Worm (Caenorhabditis elegans) whole organism, L3 larva: Measurements from ENCODE around the gene F26F12.4.

Source experiments
- R02D3.7 ChIP-seq: fragments of 150-350 bp; optimal IDR thresholded peaks from 2 replicates; lab custom pipeline; 2014; ENCODE audit warnings: missing biosample characterization, missing genetic modification characterization
- ama-1 ChIP-seq: fragments of 150-350 bp; optimal IDR thresholded peaks from 2 replicates; lab custom pipeline; 2018
- ceh-16 ChIP-seq: sonication (generic microtip); optimal IDR thresholded peaks from 2 replicates; lab custom pipeline; 2017; ENCODE audit warnings: missing biosample characterization, missing genetic modification characterization
- ceh-28 ChIP-seq: fragments of 150-350 bp; optimal IDR thresholded peaks from 2 replicates; lab custom pipeline; 2014; ENCODE audit warnings: missing biosample characterization, missing genetic modification reagents, missing genetic modification characterization
- ceh-82 ChIP-seq: fragments of 150-350 bp; optimal IDR thresholded peaks from 2 replicates; lab custom pipeline; 2014; ENCODE audit warnings: missing biosample characterization, missing genetic modification characterization
- daf-12 ChIP-seq: fragments of 150-350 bp; optimal IDR thresholded peaks from 2 replicates; lab custom pipeline; 2014; ENCODE audit warnings: missing biosample characterization, missing genetic modification reagents, missing genetic modification characterization
- egl-27 ChIP-seq: sonication (generic microtip); optimal IDR thresholded peaks from 4 replicates; lab custom pipeline; 2017; ENCODE audit warnings: missing biosample characterization, missing genetic modification reagents, missing genetic modification characterization
- egl-5 ChIP-seq: fragments of 150-350 bp; optimal IDR thresholded peaks from 2 replicates; lab custom pipeline; 2017; ENCODE audit warnings: missing biosample characterization, missing genetic modification reagents, missing genetic modification characterization, inconsistent platforms
- elt-1 ChIP-seq: fragments of 150-350 bp; optimal IDR thresholded peaks from 2 replicates; lab custom pipeline; 2014; ENCODE audit warnings: missing biosample characterization, missing genetic modification characterization
- elt-2 ChIP-seq: sonication (generic microtip); optimal IDR thresholded peaks from 2 replicates; lab custom pipeline; 2016; ENCODE audit warnings: missing genetic modification reagents, mild to moderate bottlenecking, missing genetic modification characterization, missing compliant biosample characterization
- elt-3 ChIP-seq, 3 experiments: fragments of 150-350 bp in 1 of 3; sonication (generic microtip) in 2 of 3; optimal IDR thresholded peaks; 2 replicates in 2 of 3; 4 replicates in 1 of 3; lab custom pipeline; 2014 to 2017; ENCODE audit warnings: missing biosample characterization in 3 of 3, missing genetic modification characterization in 3 of 3
- eor-1 ChIP-seq, 2 experiments: fragments of 150-350 bp; optimal IDR thresholded peaks; 2 replicates each; lab custom pipeline; 2014 to 2018; ENCODE audit warnings: missing biosample characterization in 2 of 2, missing genetic modification characterization in 2 of 2
- fkh-10 ChIP-seq: sonication (generic microtip); optimal IDR thresholded peaks from 2 replicates; lab custom pipeline; 2017; ENCODE audit warnings: missing biosample characterization, missing genetic modification reagents, missing genetic modification characterization
- fkh-2 ChIP-seq: fragments of 150-350 bp; optimal IDR thresholded peaks from 2 replicates; lab custom pipeline; 2014; ENCODE audit warnings: missing biosample characterization, missing genetic modification reagents, missing genetic modification characterization
- fos-1 ChIP-seq: fragments of 150-350 bp; optimal IDR thresholded peaks from 2 replicates; lab custom pipeline; 2014; ENCODE audit warnings: missing biosample characterization, missing genetic modification characterization
- hmg-11 ChIP-seq: sonication (generic microtip); optimal IDR thresholded peaks from 2 replicates; lab custom pipeline; 2016; ENCODE audit warnings: missing genetic modification characterization, missing compliant biosample characterization
- lin-15B ChIP-seq: fragments of 150-350 bp; optimal IDR thresholded peaks from 2 replicates; lab custom pipeline; 2014; ENCODE audit warnings: missing biosample characterization, missing genetic modification characterization
- lsy-12 ChIP-seq: sonication (generic microtip); optimal IDR thresholded peaks from 2 replicates; lab custom pipeline; 2016; ENCODE audit warnings: mild to moderate bottlenecking, missing genetic modification characterization, missing compliant biosample characterization
- mdl-1 ChIP-seq: fragments of 150-350 bp; optimal IDR thresholded peaks from 2 replicates; lab custom pipeline; 2014; ENCODE audit warnings: missing biosample characterization, missing genetic modification characterization
- mml-1 ChIP-seq: fragments of 150-350 bp; sonication (generic microtip); optimal IDR thresholded peaks from 3 replicates; lab custom pipeline; 2014; ENCODE audit warnings: missing biosample characterization, missing genetic modification characterization
- nfya-1 ChIP-seq: sonication (generic microtip); optimal IDR thresholded peaks from 2 replicates; lab custom pipeline; 2017; ENCODE audit warnings: missing genetic modification characterization, mild to moderate bottlenecking, missing compliant biosample characterization, antibody characterized with exemption, moderate library complexity; ENCODE audit not compliant: insufficient read depth
- nhr-11 ChIP-seq: fragments of 150-350 bp; optimal IDR thresholded peaks from 2 replicates; lab custom pipeline; 2014; ENCODE audit warnings: missing biosample characterization, missing genetic modification characterization
- nhr-23 ChIP-seq: fragments of 150-350 bp; optimal IDR thresholded peaks from 2 replicates; lab custom pipeline; 2014; ENCODE audit warnings: missing biosample characterization, missing genetic modification reagents, missing genetic modification characterization
- nhr-237 ChIP-seq: fragments of 150-350 bp; optimal IDR thresholded peaks from 2 replicates; lab custom pipeline; 2014; ENCODE audit warnings: missing biosample characterization, missing genetic modification characterization
- nhr-25 ChIP-seq: sonication (generic microtip); optimal IDR thresholded peaks from 2 replicates; lab custom pipeline; 2017; ENCODE audit warnings: missing biosample characterization, missing genetic modification characterization
- nhr-28 ChIP-seq: fragments of 150-350 bp; optimal IDR thresholded peaks from 2 replicates; lab custom pipeline; 2014; ENCODE audit warnings: missing biosample characterization, missing genetic modification characterization
- nhr-43 ChIP-seq: sonication (generic microtip); optimal IDR thresholded peaks from 2 replicates; lab custom pipeline; 2016; ENCODE audit warnings: mild to moderate bottlenecking, missing genetic modification characterization, missing compliant biosample characterization; ENCODE audit not compliant: poor library complexity, severe bottlenecking
- nhr-76 ChIP-seq: fragments of 150-350 bp; sonication (generic microtip); optimal IDR thresholded peaks from 5 replicates; lab custom pipeline; 2014; ENCODE audit warnings: missing biosample characterization, missing genetic modification characterization
- pha-4 ChIP-seq: fragments of 150-350 bp; optimal IDR thresholded peaks from 2 replicates; lab custom pipeline; 2014; ENCODE audit warnings: missing biosample characterization, missing genetic modification reagents, missing genetic modification characterization
- pqm-1 ChIP-seq: fragments of 150-350 bp; optimal IDR thresholded peaks from 2 replicates; lab custom pipeline; 2017; ENCODE audit warnings: missing biosample characterization, missing genetic modification characterization, inconsistent platforms
- sea-2 ChIP-seq: fragments of 150-350 bp; sonication (generic microtip); optimal IDR thresholded peaks from 4 replicates; lab custom pipeline; 2014; ENCODE audit warnings: missing biosample characterization, missing genetic modification reagents, missing genetic modification characterization
- skn-1 ChIP-seq: fragments of 150-350 bp; optimal IDR thresholded peaks from 2 replicates; lab custom pipeline; 2014; ENCODE audit warnings: missing biosample characterization, missing genetic modification characterization
- snpc-4 ChIP-seq: fragments of 150-350 bp; optimal IDR thresholded peaks from 2 replicates; lab custom pipeline; 2014; ENCODE audit warnings: missing biosample characterization, missing genetic modification characterization
- tbx-2 ChIP-seq: sonication (generic microtip); optimal IDR thresholded peaks from 2 replicates; lab custom pipeline; 2016; ENCODE audit warnings: mild to moderate bottlenecking, missing genetic modification characterization, missing compliant biosample characterization
- unc-39 ChIP-seq: sonication (generic microtip); optimal IDR thresholded peaks from 4 replicates; lab custom pipeline; 2017; ENCODE audit warnings: missing biosample characterization, missing genetic modification characterization
- unc-62 ChIP-seq: fragments of 150-350 bp; sonication (generic microtip); optimal IDR thresholded peaks from 4 replicates; lab custom pipeline; 2014; ENCODE audit warnings: missing biosample characterization, missing genetic modification reagents, missing genetic modification characterization
- zag-1 ChIP-seq: fragments of 150-350 bp; optimal IDR thresholded peaks from 2 replicates; lab custom pipeline; 2014; ENCODE audit warnings: missing biosample characterization, missing genetic modification characterization
- ztf-11 ChIP-seq: fragments of 150-350 bp; optimal IDR thresholded peaks from 2 replicates; lab custom pipeline; 2014; ENCODE audit warnings: missing biosample characterization, missing genetic modification characterization
- ztf-4 ChIP-seq: fragments of 150-350 bp; optimal IDR thresholded peaks from 2 replicates; lab custom pipeline; 2014; ENCODE audit warnings: missing biosample characterization, missing genetic modification characterization

Gene F26F12.4

ce11 chrV:5916862-5917261 lies 47.7 kb upstream of the F26F12.4 start:
- no peak for TF ChIP-seq fos-1 (tag; lab: Kevin White, UChicago)
- no peak for TF ChIP-seq ztf-4 (tag; lab: Kevin White, UChicago)
- no peak for TF ChIP-seq egl-5
- TF ChIP-seq elt-3 (tag; optimal IDR thresholded peaks at IDR 0.05; lab: Kevin White, UChicago), result no peak
- TF ChIP-seq pha-4, result no peak
- TF ChIP-seq mml-1, result no peak
- TF ChIP-seq pqm-1 (tag; lab: Kevin White, UChicago), result no peak
- no peak for TF ChIP-seq ama-1 (lab: Kevin White, UChicago)
- no peak for TF ChIP-seq elt-1 (tag; lab: Kevin White, UChicago)
- no peak for TF ChIP-seq nhr-28 (tag; lab: Kevin White, UChicago)
- TF ChIP-seq ceh-28, result no peak
- no peak for TF ChIP-seq hmg-11
- no peak for TF ChIP-seq nfya-1
- TF ChIP-seq daf-12, result no peak
- TF ChIP-seq ztf-11, result no peak
- TF ChIP-seq lsy-12 (tag; lab: Kevin White, UChicago), result no peak
- no peak for TF ChIP-seq mdl-1
- no peak for TF ChIP-seq elt-2 (tag; lab: Kevin White, UChicago)
- TF ChIP-seq, all 47 proteins: peak for 0

DNA sequence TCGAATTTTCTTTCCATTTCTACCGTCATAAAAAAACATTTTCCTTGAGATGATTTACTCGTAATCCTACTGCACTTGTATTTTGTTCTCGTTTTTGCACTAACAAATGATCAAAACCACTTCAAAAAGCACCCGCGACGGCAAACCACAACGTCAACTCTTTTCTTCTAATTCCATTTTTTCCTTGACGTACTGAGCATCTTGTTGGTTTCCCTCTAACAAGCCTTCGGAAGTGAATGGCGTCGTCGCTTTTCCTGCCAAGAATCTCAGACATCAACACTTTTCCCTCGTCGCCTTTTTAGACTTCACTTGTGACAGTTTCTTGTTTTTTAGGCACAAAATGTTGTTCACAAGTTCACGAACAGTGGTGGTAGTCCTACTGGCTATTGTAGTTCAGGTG lies 43.3 kb upstream of the F26F12.4 start, which contains the start of gene C04E6.13:
Gene C04E6.13, plus strand, starts transcription at position 301 of the 400 bp plus-strand sequence.
- TF ChIP-seq unc-39 (tag; lab: Kevin White, UChicago), result no peak
- no peak for TF ChIP-seq skn-1
- TF ChIP-seq ceh-28, result no peak
- TF ChIP-seq sea-2 (GFP tag; lab: Kevin White, UChicago), result no peak
- TF ChIP-seq mdl-1, result no peak
- TF ChIP-seq pha-4, result no peak
- TF ChIP-seq ceh-16 (tag; lab: Kevin White, UChicago), result no peak
- TF ChIP-seq ama-1 (lab: Kevin White, UChicago), result no peak
- TF ChIP-seq nhr-11, result no peak
- no peak for TF ChIP-seq nhr-76 (tag; lab: Kevin White, UChicago)

DNA sequence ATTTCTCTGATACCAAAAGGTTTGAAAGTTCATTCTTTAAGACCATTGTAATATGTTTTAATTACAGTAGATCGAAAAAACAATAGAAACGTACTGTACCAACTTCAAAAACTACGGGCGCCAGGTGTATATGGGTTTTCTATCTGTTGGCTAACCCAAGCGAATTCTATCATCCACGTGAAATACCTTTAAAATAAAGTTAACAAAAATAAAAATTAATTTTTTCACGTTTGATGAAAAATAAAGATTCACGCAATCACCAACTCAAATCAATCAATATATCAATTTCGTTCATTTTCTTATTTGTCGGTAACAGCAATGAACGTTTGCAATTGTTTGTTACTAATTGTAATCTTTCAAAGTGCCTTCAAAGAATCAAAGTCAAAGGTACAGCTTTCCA lies 38.0 kb upstream of the F26F12.4 start, which contains the start of gene C04E6.4:
Gene C04E6.4, plus strand, starts transcription at position 301 of the 400 bp plus-strand sequence.
- TF ChIP-seq unc-62, result no peak
- no peak for TF ChIP-seq snpc-4
- no peak for TF ChIP-seq fos-1 (tag; lab: Kevin White, UChicago)
- TF ChIP-seq eor-1 (tag; optimal IDR thresholded peaks at IDR 0.05; lab: Kevin White, UChicago), result no peak
- no peak for TF ChIP-seq unc-39 (tag; lab: Kevin White, UChicago)
- no peak for TF ChIP-seq tbx-2 (tag; lab: Kevin White, UChicago)
- TF ChIP-seq fkh-10 (GFP tag; lab: Kevin White, UChicago), result no peak
- no peak for TF ChIP-seq ztf-4 (tag; lab: Kevin White, UChicago)
- TF ChIP-seq ceh-28, result no peak
- no peak for TF ChIP-seq nhr-23 (tag; lab: Kevin White, UChicago)
- TF ChIP-seq nhr-237 (tag; lab: Kevin White, UChicago), result no peak
- TF ChIP-seq ceh-16 (tag; lab: Kevin White, UChicago), result no peak
- no peak for TF ChIP-seq nhr-43 (tag; lab: Kevin White, UChicago)
- TF ChIP-seq ceh-82 (tag; lab: Kevin White, UChicago), result no peak
- no peak for TF ChIP-seq nhr-76 (tag; lab: Kevin White, UChicago)
- TF ChIP-seq R02D3.7 (tag; lab: Kevin White, UChicago), result no peak
- TF ChIP-seq, all 47 proteins: peak for 0

DNA sequence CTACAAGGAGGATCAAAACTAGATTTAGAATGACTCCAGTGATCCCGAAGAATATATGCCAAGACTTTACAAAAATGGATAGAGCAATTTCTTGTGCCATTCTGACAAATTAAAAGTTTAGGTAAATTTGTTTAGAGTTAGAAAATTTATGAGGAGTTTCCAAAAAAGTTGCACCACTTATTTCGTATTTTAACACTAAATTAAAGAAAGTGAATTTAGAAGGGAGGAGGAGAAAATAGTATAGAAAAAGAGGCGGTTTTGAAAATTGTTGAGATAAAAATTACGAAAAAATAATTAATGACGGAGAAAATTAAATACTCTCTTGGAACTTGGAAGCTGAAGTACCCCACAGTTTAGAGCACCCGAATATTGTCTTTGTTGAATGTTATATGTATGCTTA lies 37.1 kb upstream of the F26F12.4 start, which contains the start of gene srd-15:
Gene srd-15, minus strand, starts transcription at position 101 of the 400 bp plus-strand sequence.
- TF ChIP-seq lsy-12 (tag; lab: Kevin White, UChicago) (no peak), mdl-1 (no peak), lin-15B (tag; lab: Kevin White, UChicago) (no peak), nhr-43 (tag; lab: Kevin White, UChicago) (no peak), ceh-28 (no peak), nhr-25 (tag; lab: Kevin White, UChicago) (no peak), skn-1 (no peak), nhr-28 (tag; lab: Kevin White, UChicago) (no peak), fkh-2 (no peak), ama-1 (lab: Kevin White, UChicago) (no peak), zag-1 (tag; lab: Kevin White, UChicago) (no peak), mml-1 (no peak), sea-2 (GFP tag; lab: Kevin White, UChicago) (no peak), ceh-16 (tag; lab: Kevin White, UChicago) (no peak), nhr-23 (tag; lab: Kevin White, UChicago) (no peak), ztf-11 (no peak), egl-27 (tag; lab: Kevin White, UChicago) (no peak)
